Fruit fly (Drosophila melanogaster): ENCODE data around the gene GckIII.

The GckIII gene

dm6 chr3R:17065018-17065784 lies 20.1 kb upstream of the GckIII start (continued):
- peak; percentile 80 for TF ChIP-seq fd85E (GFP tag; optimal IDR thresholded peaks at IDR 0.05)
- TF ChIP-seq svp (GFP tag), result peak; percentile 99
- peak; percentile 82 for TF ChIP-seq CG3032 (tag; optimal IDR thresholded peaks at IDR 0.05)
- TF ChIP-seq Eip78C (GFP tag), result peak; percentile 99
- TF ChIP-seq CG6854 (GFP tag; optimal IDR thresholded peaks at IDR 0.05), result peak; percentile 86
- TF ChIP-seq Lpt (GFP tag; optimal IDR thresholded peaks at IDR 0.05), result peak; percentile 89
- TF ChIP-seq CG10669 (GFP tag; optimal IDR thresholded peaks at IDR 0.05), result peak; percentile 93
- TF ChIP-seq CG11902 (GFP tag; optimal IDR thresholded peaks at IDR 0.05), result peak; percentile 88
- peak; percentile 97 for TF ChIP-seq Sox102F (GFP tag; optimal IDR thresholded peaks at IDR 0.05)
- TF ChIP-seq cyc (GFP tag; optimal IDR thresholded peaks at IDR 0.05), result peak; percentile 97
- peak; percentile 94 for TF ChIP-seq CG3919 (GFP tag; optimal IDR thresholded peaks at IDR 0.05)
- peak; percentile 90 for TF ChIP-seq CG11762 (GFP tag; optimal IDR thresholded peaks at IDR 0.05; ENCODE audit: insufficient read depth)
- peak; percentile 88 to 92 for TF ChIP-seq ss (GFP tag; optimal IDR thresholded peaks at IDR 0.05)
- TF ChIP-seq CG16779 (tag; optimal IDR thresholded peaks at IDR 0.05), result peak; percentile 73
- peak; percentile 93 for TF ChIP-seq acj6 (GFP tag; optimal IDR thresholded peaks at IDR 0.05)
- TF ChIP-seq esn (GFP tag; optimal IDR thresholded peaks at IDR 0.05), result peak; percentile 98
- peak; percentile 92 for TF ChIP-seq CG4318 (GFP tag; optimal IDR thresholded peaks at IDR 0.05)
- TF ChIP-seq Sox15 (GFP tag; optimal IDR thresholded peaks at IDR 0.05), result peak; percentile 90

dm6 chr3R:17066077-17066476 lies 19.2 kb upstream of the GckIII start:
- TF ChIP-seq CG6854 (GFP tag; optimal IDR thresholded peaks at IDR 0.05) (no peak), Eip78C (GFP tag) (peak; percentile 38), CG8119 (GFP tag; IDR thresholded peaks at IDR 0.05) (no peak)

dm6 chr3R:17066828-17067430 lies 18.4 kb upstream of the GckIII start:
- TF ChIP-seq CG1621 (tag; optimal IDR thresholded peaks at IDR 0.05) (no peak), achi (GFP tag; optimal IDR thresholded peaks at IDR 0.05) (no peak), fd85E (GFP tag; optimal IDR thresholded peaks at IDR 0.05) (no peak), svp (GFP tag) (peak; percentile 50), net (GFP tag; optimal IDR thresholded peaks at IDR 0.05) (no peak), Eip93F (GFP tag; optimal IDR thresholded peaks at IDR 0.05) (peak; percentile 11), CG10669 (GFP tag; optimal IDR thresholded peaks at IDR 0.05) (no peak), eg (GFP tag; IDR thresholded peaks at IDR 0.05) (0 out of 3 replicates have a peak, but pooled peaks have one; percentile 10), CG11902 (GFP tag; optimal IDR thresholded peaks at IDR 0.05) (no peak), Sox14 (GFP tag; optimal IDR thresholded peaks at IDR 0.05) (no peak), Hr39 (GFP tag; optimal IDR thresholded peaks at IDR 0.05) (no peak), Lpt (GFP tag; optimal IDR thresholded peaks at IDR 0.05) (no peak), Hr4 (GFP tag; optimal IDR thresholded peaks at IDR 0.05) (no peak)

- no peak for TF ChIP-seq Eip93F (GFP tag; optimal IDR thresholded peaks at IDR 0.05)
- TF ChIP-seq Lpt (GFP tag; optimal IDR thresholded peaks at IDR 0.05), result no peak
- TF ChIP-seq fkh (GFP tag; optimal IDR thresholded peaks at IDR 0.05), result peak; percentile 44
- no peak for TF ChIP-seq fd59A (GFP tag; optimal IDR thresholded peaks at IDR 0.05)
- no peak for TF ChIP-seq CG6276 (GFP tag; optimal IDR thresholded peaks at IDR 0.05)
- TF ChIP-seq Met (GFP tag; optimal IDR thresholded peaks at IDR 0.05), result no peak
- no peak for TF ChIP-seq achi (GFP tag; optimal IDR thresholded peaks at IDR 0.05)
- TF ChIP-seq CG6163 (GFP tag; IDR thresholded peaks at IDR 0.05), result no peak
- TF ChIP-seq eg (GFP tag; IDR thresholded peaks at IDR 0.05), result no peak
- no peak for TF ChIP-seq ss (GFP tag; optimal IDR thresholded peaks at IDR 0.05)
- TF ChIP-seq dsx (GFP tag; optimal IDR thresholded peaks at IDR 0.05; ENCODE audit: poor library complexity, severe bottlenecking), result no peak
- no peak for TF ChIP-seq cyc (GFP tag; optimal IDR thresholded peaks at IDR 0.05)
- TF ChIP-seq CG1621 (tag; optimal IDR thresholded peaks at IDR 0.05), result no peak
- TF ChIP-seq Sox15 (GFP tag; optimal IDR thresholded peaks at IDR 0.05), result no peak
- no peak for TF ChIP-seq CG10669 (GFP tag; optimal IDR thresholded peaks at IDR 0.05)
- TF ChIP-seq Eip75B (GFP tag; optimal IDR thresholded peaks at IDR 0.05), result no peak
- no peak for TF ChIP-seq topi (GFP tag; optimal IDR thresholded peaks at IDR 0.05)
- TF ChIP-seq CG11294 (GFP tag; IDR thresholded peaks at IDR 0.05), result no peak
- TF ChIP-seq CG7368 (GFP tag; optimal IDR thresholded peaks at IDR 0.05), result no peak
- no peak for TF ChIP-seq CG6792 (GFP tag; optimal IDR thresholded peaks at IDR 0.05)
- peak; percentile 66 for TF ChIP-seq svp (GFP tag)
- peak; percentile 11 for TF ChIP-seq Eip78C (GFP tag)
- TF ChIP-seq Gug (GFP tag; IDR thresholded peaks at IDR 0.05), result no peak
- TF ChIP-seq lz (GFP tag; optimal IDR thresholded peaks at IDR 0.05), result no peak
- no peak for TF ChIP-seq CG8119 (GFP tag; IDR thresholded peaks at IDR 0.05)
- no peak for TF ChIP-seq CG8319 (GFP tag; optimal IDR thresholded peaks at IDR 0.05)
- TF ChIP-seq CG8632 (GFP tag; optimal IDR thresholded peaks at IDR 0.05), result no peak
- TF ChIP-seq CG32006 (GFP tag; optimal IDR thresholded peaks at IDR 0.05), result no peak
Observed at dm6 chr3R:17067721-17068120, 17.6 kb upstream of the GckIII start.

Data from whole organism, prepupa.